Fruit fly (Drosophila melanogaster) whole organism, embryonic: ENCODE data around the gene Nab2.

ENCODE experiments used
- CG10431 ChIP-seq: fragments of 200-800 bp; sonication (Bioruptor generic); optimal IDR thresholded peaks from 3 replicates; lab custom pipeline; 2018; ENCODE audit warnings: missing biosample characterization, mild to moderate bottlenecking, missing genetic modification characterization
- CG11696 ChIP-seq: fragments of 200-800 bp; sonication (Bioruptor generic); IDR thresholded peaks from 2 replicates; pipeline ENCODE4 v1.3.6; 2022; ENCODE audit warnings: missing biosample characterization, missing genetic modification characterization
- CG12659 ChIP-seq: fragments of 200-800 bp; sonication (Bioruptor generic); optimal IDR thresholded peaks from 3 replicates; lab custom pipeline; 2017; ENCODE audit warnings: mild to moderate bottlenecking, missing biosample characterization, missing genetic modification reagents, missing genetic modification characterization
- CG12769 ChIP-seq: fragments of 200-800 bp; sonication (Bioruptor generic); optimal IDR thresholded peaks from 2 replicates; lab custom pipeline; 2019; ENCODE audit warnings: missing biosample characterization, mild to moderate bottlenecking, missing genetic modification characterization, moderate library complexity
- CG12942 ChIP-seq: fragments of 200-800 bp; sonication (Bioruptor generic); optimal IDR thresholded peaks from 3 replicates; lab custom pipeline; 2016; ENCODE audit warnings: missing biosample characterization, missing genetic modification characterization
- CG13624 ChIP-seq: fragments of 200-800 bp; sonication (Bioruptor generic); optimal IDR thresholded peaks from 2 replicates; lab custom pipeline; 2016; ENCODE audit warnings: missing biosample characterization, missing genetic modification characterization
- CG13894 ChIP-seq: fragments of 200-800 bp; sonication (Bioruptor generic); optimal IDR thresholded peaks from 3 replicates; lab custom pipeline; 2018; ENCODE audit warnings: missing biosample characterization, mild to moderate bottlenecking, missing genetic modification characterization, moderate library complexity
- CG14860 ChIP-seq: fragments of 200-800 bp; sonication (Bioruptor generic); IDR thresholded peaks from 3 replicates; pipeline ENCODE4 v1.3.6; 2022; ENCODE audit warnings: missing biosample characterization, missing genetic modification characterization; ENCODE audit not compliant: partially characterized antibody
- CG14965 ChIP-seq: fragments of 200-800 bp; sonication (Bioruptor generic); optimal IDR thresholded peaks from 2 replicates; lab custom pipeline; 2016; ENCODE audit warnings: missing biosample characterization, missing genetic modification characterization, borderline replicate concordance
- CG16813 ChIP-seq: fragments of 200-800 bp; sonication (Bioruptor generic); IDR thresholded peaks from 3 replicates; pipeline ENCODE4 v1.3.6; 2022; ENCODE audit warnings: missing biosample characterization, missing genetic modification characterization; ENCODE audit not compliant: partially characterized antibody
- CG16815 ChIP-seq: fragments of 200-800 bp; sonication (Bioruptor generic); optimal IDR thresholded peaks from 3 replicates; lab custom pipeline; 2017; ENCODE audit warnings: missing biosample characterization, mild to moderate bottlenecking, missing genetic modification characterization
- CG2875 ChIP-seq: fragments of 200-800 bp; sonication (Bioruptor generic); optimal IDR thresholded peaks from 2 replicates; lab custom pipeline; 2017; ENCODE audit warnings: missing biosample characterization, mild to moderate bottlenecking, missing genetic modification characterization, missing genetic modification reagents
- CG31224 ChIP-seq: fragments of 200-800 bp; sonication (Bioruptor generic); IDR thresholded peaks from 2 replicates; pipeline ENCODE4 v1.3.6; 2022; ENCODE audit warnings: missing biosample characterization, missing genetic modification characterization
- CG34376 ChIP-seq: fragments of 200-800 bp; sonication (Bioruptor generic); optimal IDR thresholded peaks from 2 replicates; lab custom pipeline; 2018; ENCODE audit warnings: missing biosample characterization, mild to moderate bottlenecking, missing genetic modification characterization
- CG6272 ChIP-seq: fragments of 200-800 bp; sonication (Bioruptor generic); IDR thresholded peaks from 2 replicates; pipeline ENCODE4 v1.3.6; 2022; ENCODE audit warnings: missing biosample characterization, missing genetic modification characterization
- CG7745 ChIP-seq: fragments of 200-800 bp; sonication (Bioruptor generic); optimal IDR thresholded peaks from 2 replicates; lab custom pipeline; 2018; ENCODE audit warnings: missing biosample characterization, mild to moderate bottlenecking, missing genetic modification characterization, moderate library complexity
- CG7839 ChIP-seq: fragments of 200-800 bp; sonication (Bioruptor generic); optimal IDR thresholded peaks from 3 replicates; lab custom pipeline; 2018; ENCODE audit warnings: missing biosample characterization, mild to moderate bottlenecking, missing genetic modification characterization, moderate library complexity
- CG8290 ChIP-seq, 3 experiments: fragments of 200-800 bp; sonication (Bioruptor generic); optimal IDR thresholded peaks; 2 replicates each; lab custom pipeline; 2016 to 2019; ENCODE audit warnings: missing biosample characterization in 3 of 3, missing genetic modification characterization in 3 of 3, mild to moderate bottlenecking in 2 of 3, moderate library complexity in 1 of 3
- CHES-1-like ChIP-seq: fragments of 200-800 bp; sonication (Bioruptor generic); optimal IDR thresholded peaks from 2 replicates; lab custom pipeline; 2016; ENCODE audit warnings: missing biosample characterization, missing genetic modification characterization
- CrebB ChIP-seq: fragments of 200-800 bp; sonication (Bioruptor generic); optimal IDR thresholded peaks from 3 replicates; lab custom pipeline; 2018; ENCODE audit warnings: missing biosample characterization, mild to moderate bottlenecking, missing genetic modification characterization
- Dad ChIP-seq: fragments of 200-800 bp; sonication (Bioruptor generic); optimal IDR thresholded peaks from 3 replicates; lab custom pipeline; 2016; ENCODE audit warnings: missing biosample characterization, missing genetic modification characterization
- Dip3 ChIP-seq: fragments of 200-800 bp; sonication (Bioruptor generic); optimal IDR thresholded peaks from 3 replicates; lab custom pipeline; 2016; ENCODE audit warnings: missing biosample characterization, missing genetic modification characterization
- HLH3B ChIP-seq: fragments of 200-800 bp; sonication (Bioruptor generic); IDR thresholded peaks from 2 replicates; pipeline ENCODE4 v1.3.6; 2022; ENCODE audit warnings: missing biosample characterization, missing genetic modification characterization
- Hey ChIP-seq: fragments of 200-800 bp; sonication (Bioruptor generic); optimal IDR thresholded peaks from 3 replicates; lab custom pipeline; 2018; ENCODE audit warnings: missing biosample characterization, mild to moderate bottlenecking, missing genetic modification characterization
- Hr78 ChIP-seq, 2 experiments: fragments of 200-800 bp in 1 of 2; fragments of >200 bp in 1 of 2; sonication (Bioruptor generic) in 1 of 2; optimal IDR thresholded peaks; 2 replicates each; lab custom pipeline; 2017 to 2019; ENCODE audit warnings: missing biosample characterization in 2 of 2, missing genetic modification characterization in 2 of 2, mild to moderate bottlenecking in 1 of 2, moderate library complexity in 1 of 2
- Myb ChIP-seq: fragments of 200-800 bp; sonication (Bioruptor generic); optimal IDR thresholded peaks from 2 replicates; lab custom pipeline; 2016; ENCODE audit warnings: missing biosample characterization, missing genetic modification characterization
- NK7.1 ChIP-seq: fragments of 200-800 bp; sonication (Bioruptor generic); optimal IDR thresholded peaks from 3 replicates; lab custom pipeline; 2016; ENCODE audit warnings: missing biosample characterization, missing genetic modification characterization
- PHDP ChIP-seq: fragments of 200-800 bp; sonication (Bioruptor generic); optimal IDR thresholded peaks from 3 replicates; lab custom pipeline; 2018; ENCODE audit warnings: missing biosample characterization, mild to moderate bottlenecking, missing genetic modification characterization, moderate library complexity
- Pdp1 ChIP-seq, 2 experiments: fragments of 200-800 bp; sonication (Bioruptor generic); optimal IDR thresholded peaks; 3 replicates each; lab custom pipeline; 2016; ENCODE audit warnings: missing biosample characterization in 2 of 2, missing genetic modification characterization in 2 of 2, mild to moderate bottlenecking in 1 of 2, moderate library complexity in 1 of 2
- Sin3A ChIP-seq: fragments of >200 bp; optimal IDR thresholded peaks from 2 replicates; lab custom pipeline; 2018
- ash1 ChIP-seq: fragments of 200-800 bp; sonication (Bioruptor generic); optimal IDR thresholded peaks from 2 replicates; lab custom pipeline; 2018; ENCODE audit warnings: missing biosample characterization, mild to moderate bottlenecking, missing genetic modification characterization
- br ChIP-seq: fragments of >200 bp; optimal IDR thresholded peaks from 2 replicates; lab custom pipeline; 2017
- cato ChIP-seq: fragments of 200-800 bp; sonication (Bioruptor generic); optimal IDR thresholded peaks from 2 replicates; lab custom pipeline; 2016; ENCODE audit warnings: missing biosample characterization, missing genetic modification characterization, borderline replicate concordance
- dpn ChIP-seq, 2 experiments: fragments of 200-800 bp; sonication (Bioruptor generic); optimal IDR thresholded peaks; 3 replicates each; lab custom pipeline; 2016; ENCODE audit warnings: missing biosample characterization in 2 of 2, missing genetic modification characterization in 2 of 2
- gce ChIP-seq: fragments of 200-800 bp; sonication (Bioruptor generic); IDR thresholded peaks from 3 replicates; pipeline ENCODE4 v1.3.6; 2022; ENCODE audit warnings: missing biosample characterization, missing genetic modification characterization
- grn ChIP-seq: fragments of 200-800 bp; sonication (Bioruptor generic); optimal IDR thresholded peaks from 3 replicates; lab custom pipeline; 2017; ENCODE audit warnings: missing biosample characterization, missing genetic modification characterization
- gt ChIP-seq: fragments of 200-800 bp; sonication (Bioruptor generic); IDR thresholded peaks from 2 replicates; pipeline ENCODE4 v1.3.6; 2022; ENCODE audit warnings: missing biosample characterization, missing genetic modification characterization
- hb ChIP-seq: fragments of 200-800 bp; sonication (Bioruptor generic); IDR thresholded peaks from 3 replicates; pipeline ENCODE4 v1.3.6; 2022; ENCODE audit warnings: missing biosample characterization, missing genetic modification characterization; ENCODE audit not compliant: partially characterized antibody
- her ChIP-seq: fragments of 200-800 bp; sonication (Bioruptor generic); optimal IDR thresholded peaks from 2 replicates; lab custom pipeline; 2016; ENCODE audit warnings: missing biosample characterization, missing genetic modification characterization
- mam ChIP-seq: fragments of 200-800 bp; sonication (Bioruptor generic); optimal IDR thresholded peaks from 3 replicates; lab custom pipeline; 2016; ENCODE audit warnings: missing biosample characterization, missing genetic modification characterization
- pho ChIP-seq: fragments of 200-800 bp; sonication (Bioruptor generic); optimal IDR thresholded peaks from 2 replicates; lab custom pipeline; 2016; ENCODE audit warnings: missing biosample characterization, missing genetic modification characterization
- pzg ChIP-seq: fragments of 200-800 bp; sonication (Bioruptor generic); optimal IDR thresholded peaks from 3 replicates; lab custom pipeline; 2018; ENCODE audit warnings: missing biosample characterization, mild to moderate bottlenecking, missing genetic modification characterization, moderate library complexity
- ranshi ChIP-seq: fragments of 200-800 bp; sonication (Bioruptor generic); IDR thresholded peaks from 2 replicates; pipeline ENCODE4 v1.3.6; 2022; ENCODE audit warnings: missing biosample characterization, missing genetic modification characterization
- rib ChIP-seq: fragments of 200-800 bp; sonication (Bioruptor generic); IDR thresholded peaks from 2 replicates; pipeline ENCODE4 v1.3.6; 2022; ENCODE audit warnings: missing biosample characterization, missing genetic modification characterization
- sc ChIP-seq, 3 experiments: fragments of >200 bp in 2 of 3; fragments of 200-800 bp in 1 of 3; sonication (Bioruptor generic) in 1 of 3; optimal IDR thresholded peaks; 2 replicates in 2 of 3; 3 replicates in 1 of 3; lab custom pipeline; 2017; ENCODE audit warnings: mild to moderate bottlenecking in 1 of 3, missing biosample characterization in 1 of 3, missing genetic modification characterization in 1 of 3, missing genetic modification reagents in 1 of 3
- slbo ChIP-seq: fragments of 200-800 bp; sonication (Bioruptor generic); IDR thresholded peaks from 2 replicates; pipeline ENCODE4 v1.3.6; 2022; ENCODE audit warnings: missing biosample characterization, missing genetic modification characterization
- so ChIP-seq: fragments of 200-800 bp; sonication (Bioruptor generic); IDR thresholded peaks from 3 replicates; pipeline ENCODE4 v1.3.6; 2022; ENCODE audit warnings: missing biosample characterization, missing genetic modification characterization
- trh ChIP-seq: fragments of 200-800 bp; sonication (Bioruptor generic); optimal IDR thresholded peaks from 2 replicates; lab custom pipeline; 2016; ENCODE audit warnings: missing biosample characterization, missing genetic modification characterization

Gene Nab2

dm6 chr3R:24294784-24295555 lies 23.2 kb downstream of the Nab2 start, which contains the start of gene crb (continued):
- TF ChIP-seq pzg (GFP tag; lab: Kevin White, UChicago) (peak; percentile 87), Pdp1 (GFP tag; optimal IDR thresholded peaks at IDR 0.05; lab: Kevin White, UChicago) (peak; percentile 55 to 85), gt (GFP tag; lab: Robert Waterston, UW) (no peak), CG31224 (GFP tag; lab: Robert Waterston, UW) (no peak), hb (GFP tag; lab: Robert Waterston, UW) (0 out of 3 replicates have a peak, but pooled peaks have one; percentile 57), her (GFP tag; lab: Kevin White, UChicago) (peak; percentile 68), Hey (no peak), CG13894 (peak; percentile 75), CG16815 (GFP tag; lab: Kevin White, UChicago) (no peak), rib (GFP tag; lab: Robert Waterston, UW) (peak; percentile 80), cato (GFP tag; lab: Kevin White, UChicago) (no peak), dpn (GFP tag; optimal IDR thresholded peaks at IDR 0.05; lab: Kevin White, UChicago) (peak; percentile 46 to 64), trh (GFP tag; lab: Kevin White, UChicago) (no peak), CG12942 (GFP tag; lab: Kevin White, UChicago) (peak; percentile 37), ranshi (peak; percentile 59; the same call in 1 of the 2 replicates), grn (GFP tag; lab: Kevin White, UChicago) (peak; percentile 52), CG34376 (GFP tag; lab: Kevin White, UChicago) (peak; percentile 61), CG8290 (GFP tag; optimal IDR thresholded peaks at IDR 0.05; lab: Kevin White, UChicago) (peak; percentile 36), CG8290 (tag; optimal IDR thresholded peaks at IDR 0.05; lab: Kevin White, UChicago) (peak in 1 of 2 experiments; percentile 91), CG13624 (GFP tag; lab: Kevin White, UChicago) (peak; percentile 62), CG12769 (tag; lab: Kevin White, UChicago) (peak; percentile 69), PHDP (tag; lab: Kevin White, UChicago) (peak; percentile 31), pho (GFP tag; lab: Kevin White, UChicago) (peak; percentile 36), mam (GFP tag; lab: Kevin White, UChicago) (peak; percentile 43), CrebB (tag; lab: Kevin White, UChicago) (peak; percentile 67), Hr78 (GFP tag; optimal IDR thresholded peaks at IDR 0.05; lab: Kevin White, UChicago) (peak in 1 of 2 experiments; percentile 98), CG10431 (no peak), slbo (GFP tag; lab: Robert Waterston, UW) (peak; percentile 64), CG11696 (GFP tag; lab: Robert Waterston, UW) (no peak), CG16813 (GFP tag; lab: Robert Waterston, UW) (peak; percentile 51), CG12659 (GFP tag; lab: Kevin White, UChicago) (peak; percentile 65), br (lab: Kevin White, UChicago) (no peak), gce (peak; percentile 70; the same call in 1 of the 3 replicates), sc (optimal IDR thresholded peaks at IDR 0.05; lab: Kevin White, UChicago) (no peak), sc (GFP tag; optimal IDR thresholded peaks at IDR 0.05; lab: Kevin White, UChicago) (no peak), CG6272 (GFP tag; lab: Robert Waterston, UW) (0 out of 2 replicates have a peak, but pooled peaks have one; percentile 22), CG14860 (GFP tag; lab: Robert Waterston, UW) (peak; percentile 38; the same call in 1 of the 3 replicates), HLH3B (GFP tag; lab: Robert Waterston, UW) (peak; percentile 46; the same call in 1 of the 2 replicates), CHES-1-like (GFP tag; lab: Kevin White, UChicago) (peak; percentile 41), so (GFP tag; lab: Robert Waterston, UW) (peak; percentile 57; the same call in 1 of the 3 replicates), CG2875 (peak; percentile 13), Myb (peak; percentile 95), Dip3 (peak; percentile 38), Sin3A (no peak), Dad (GFP tag; lab: Kevin White, UChicago) (peak; percentile 44), CG7839 (tag; lab: Kevin White, UChicago) (peak; percentile 55), CG7745 (no peak), ash1 (GFP tag; lab: Kevin White, UChicago) (peak; percentile 27), NK7.1 (GFP tag; lab: Kevin White, UChicago) (no peak), CG14965 (no peak)
